Worm (Caenorhabditis elegans) whole organism, L4/young adult: ENCODE measurements around the gene lgc-8.

Experiments
- W03F9.2 ChIP-seq: fragments of 150-350 bp; optimal IDR thresholded peaks from 2 replicates; lab custom pipeline; 2014; ENCODE audit warnings: missing biosample characterization, missing genetic modification characterization
- dao-5 ChIP-seq: sonication (generic microtip); optimal IDR thresholded peaks from 2 replicates; lab custom pipeline; 2016; ENCODE audit warnings: missing genotype, missing genetic modification characterization, moderate library complexity, missing compliant biosample characterization
- him-1 ChIP-seq: sonication (generic microtip); optimal IDR thresholded peaks from 2 replicates; lab custom pipeline; 2016; ENCODE audit warnings: missing genotype, missing genetic modification reagents, missing genetic modification characterization, missing compliant biosample characterization

DNA sequence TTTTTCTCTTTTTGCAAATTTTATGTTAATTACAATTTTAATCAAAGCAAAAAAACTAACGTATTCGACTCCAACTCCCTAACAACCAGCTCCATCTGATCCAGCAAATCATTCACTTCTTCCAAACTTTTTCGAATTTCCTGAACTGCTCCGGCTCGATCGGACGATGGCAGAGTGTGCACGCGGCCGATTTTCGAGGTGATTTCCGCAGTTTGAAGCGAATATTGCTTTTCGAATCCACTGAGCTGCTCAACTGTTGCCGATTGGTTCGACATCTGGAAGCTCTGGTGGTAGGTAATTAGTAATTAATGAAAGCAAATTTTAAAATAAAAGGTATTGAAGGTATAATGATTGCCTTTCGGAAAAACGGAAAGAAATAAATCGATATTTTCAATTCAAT lies 50.8 kb downstream of the lgc-8 start, which contains the start of gene vti-1:
- no peak for TF ChIP-seq dao-5 (tag; lab: Kevin White, UChicago)
- no peak for TF ChIP-seq him-1 (tag; lab: Kevin White, UChicago)
- no peak for TF ChIP-seq W03F9.2 (tag; lab: Kevin White, UChicago)
